Worm (Caenorhabditis elegans): Measurements from ENCODE around the gene F13E9.11.

- no peak for TF ChIP-seq klf-2 (GFP tag; conservative IDR thresholded peaks at IDR 0.05)
- no peak for TF ChIP-seq ztf-29 (GFP tag; IDR thresholded peaks at IDR 0.05)
- TF ChIP-seq med-1 (GFP tag; optimal IDR thresholded peaks at IDR 0.05; ENCODE audit: insufficient read depth): no peak
- TF ChIP-seq flt-1 (GFP tag; IDR thresholded peaks at IDR 0.05): no peak
- TF ChIP-seq ztf-23 (GFP tag; IDR thresholded peaks at IDR 0.05): no peak
- TF ChIP-seq ref-1 (GFP tag; conservative IDR thresholded peaks at IDR 0.05): no peak
Observed at ce11 chrIV:10913081-10913480, 44.1 kb upstream of the F13E9.11 start, which contains the start of gene ZK593.2.

Data from whole organism, midembryonic.